Fruit fly (Drosophila melanogaster): Measurements from ENCODE around the gene CG13970.
A peak's percentile ranks its signal among the peaks of the same experiment; 100 is the strongest.

dm6 chr2L:20082965-20083855, 20.7 kb downstream of the CG13970 start:
- no peak for TF ChIP-seq CG1620 (GFP tag; optimal IDR thresholded peaks at IDR 0.05)
- TF ChIP-seq tj (GFP tag; optimal IDR thresholded peaks at IDR 0.05) = peak; percentile 93

Measured in whole organism, adult.